Fruit fly (Drosophila melanogaster) whole organism, prepupa: Measurements from ENCODE around the gene CG17258.
A peak's percentile ranks its signal among the peaks of the same experiment; 100 is the strongest.

Experiments
- CG10669 ChIP-seq: fragments of 200-800 bp; sonication (Bioruptor generic); optimal IDR thresholded peaks from 3 replicates; lab custom pipeline; 2018; ENCODE audit warnings: missing biosample characterization, mild to moderate bottlenecking, missing genetic modification characterization, moderate library complexity
- CG11762 ChIP-seq: fragments of 200-800 bp; sonication (Bioruptor generic); optimal IDR thresholded peaks from 3 replicates; lab custom pipeline; 2016; ENCODE audit warnings: missing biosample characterization, missing genetic modification characterization; ENCODE audit not compliant: insufficient read depth
- CG15336 ChIP-seq: fragments of 200-800 bp; sonication (Bioruptor generic); IDR thresholded peaks from 2 replicates; pipeline ENCODE4 v1.3.6; 2022; ENCODE audit warnings: missing biosample characterization, missing genetic modification characterization
- CG16779 ChIP-seq: fragments of 200-800 bp; sonication (Bioruptor generic); optimal IDR thresholded peaks from 3 replicates; lab custom pipeline; 2017; ENCODE audit warnings: missing biosample characterization, mild to moderate bottlenecking, missing genetic modification characterization
- CG3032 ChIP-seq: fragments of 200-800 bp; optimal IDR thresholded peaks from 2 replicates; lab custom pipeline; 2019; ENCODE audit warnings: missing biosample characterization, mild to moderate bottlenecking, missing genetic modification characterization, moderate library complexity
- CG32006 ChIP-seq: fragments of 200-800 bp; sonication (Bioruptor generic); optimal IDR thresholded peaks from 3 replicates; lab custom pipeline; 2017; ENCODE audit warnings: missing biosample characterization, mild to moderate bottlenecking, missing genetic modification characterization
- CG34406 ChIP-seq: fragments of 200-800 bp; sonication (Bioruptor generic); optimal IDR thresholded peaks from 3 replicates; lab custom pipeline; 2016; ENCODE audit warnings: missing biosample characterization, missing genetic modification characterization
- CG3919 ChIP-seq: fragments of 200-800 bp; sonication (Bioruptor generic); optimal IDR thresholded peaks from 3 replicates; lab custom pipeline; 2016; ENCODE audit warnings: missing biosample characterization, missing genetic modification characterization
- CG6163 ChIP-seq: fragments of 200-800 bp; sonication (Bioruptor generic); IDR thresholded peaks from 3 replicates; pipeline ENCODE4 v1.3.6; 2022; ENCODE audit warnings: missing biosample characterization, missing genetic modification characterization
- CG6276 ChIP-seq: fragments of 200-800 bp; sonication (Bioruptor generic); optimal IDR thresholded peaks from 2 replicates; lab custom pipeline; 2017; ENCODE audit warnings: missing biosample characterization, mild to moderate bottlenecking, missing genetic modification characterization
- CG6808 ChIP-seq: fragments of 200-800 bp; sonication (Bioruptor generic); optimal IDR thresholded peaks from 3 replicates; lab custom pipeline; 2017; ENCODE audit warnings: missing biosample characterization, missing genetic modification characterization, mild to moderate bottlenecking, moderate library complexity, missing genetic modification reagents
- CG7368 ChIP-seq: fragments of 200-800 bp; sonication (Bioruptor generic); optimal IDR thresholded peaks from 3 replicates; lab custom pipeline; 2016; ENCODE audit warnings: missing biosample characterization, missing genetic modification characterization
- CG8119 ChIP-seq: fragments of 200-800 bp; sonication (Bioruptor generic); IDR thresholded peaks from 3 replicates; pipeline ENCODE4 v1.3.6; 2022; ENCODE audit warnings: missing biosample characterization, missing genetic modification characterization
- CG8319 ChIP-seq: fragments of 200-800 bp; sonication (Bioruptor generic); optimal IDR thresholded peaks from 3 replicates; lab custom pipeline; 2016; ENCODE audit warnings: missing biosample characterization, missing genetic modification characterization
- CG8632 ChIP-seq: fragments of 200-800 bp; sonication (Bioruptor generic); optimal IDR thresholded peaks from 3 replicates; lab custom pipeline; 2016; ENCODE audit warnings: missing biosample characterization, missing genetic modification characterization
- CG9139 ChIP-seq: fragments of 200-800 bp; sonication (Bioruptor generic); optimal IDR thresholded peaks from 3 replicates; lab custom pipeline; 2017; ENCODE audit warnings: missing biosample characterization, mild to moderate bottlenecking, missing genetic modification characterization
- Eip75B ChIP-seq: fragments of 200-800 bp; sonication (Bioruptor generic); optimal IDR thresholded peaks from 3 replicates; lab custom pipeline; 2016; ENCODE audit warnings: missing biosample characterization, missing genetic modification characterization
- Ets21C ChIP-seq: fragments of 200-800 bp; sonication (Bioruptor generic); optimal IDR thresholded peaks from 3 replicates; lab custom pipeline; 2016; ENCODE audit warnings: missing biosample characterization, missing genetic modification characterization
- Gug ChIP-seq: fragments of 200-800 bp; sonication (Bioruptor generic); IDR thresholded peaks from 2 replicates; pipeline ENCODE4 v1.3.6; 2022; ENCODE audit warnings: missing biosample characterization, missing genetic modification characterization
- Hr4 ChIP-seq: fragments of 200-800 bp; sonication (Bioruptor generic); optimal IDR thresholded peaks from 3 replicates; lab custom pipeline; 2016; ENCODE audit warnings: missing biosample characterization, missing genetic modification characterization
- Lpt ChIP-seq: fragments of 200-800 bp; sonication (Bioruptor generic); optimal IDR thresholded peaks from 3 replicates; lab custom pipeline; 2016; ENCODE audit warnings: missing biosample characterization, missing genetic modification characterization
- Met ChIP-seq: fragments of 200-800 bp; sonication (Bioruptor generic); optimal IDR thresholded peaks from 3 replicates; lab custom pipeline; 2016; ENCODE audit warnings: missing biosample characterization, missing genetic modification characterization
- OdsH ChIP-seq: fragments of 200-800 bp; sonication (Bioruptor generic); optimal IDR thresholded peaks from 3 replicates; lab custom pipeline; 2016; ENCODE audit warnings: missing biosample characterization, missing genetic modification characterization
- Sox14 ChIP-seq: fragments of 200-800 bp; sonication (Bioruptor generic); optimal IDR thresholded peaks from 3 replicates; lab custom pipeline; 2016; ENCODE audit warnings: missing biosample characterization, missing genetic modification characterization
- Sox15 ChIP-seq: fragments of 200-800 bp; sonication (Bioruptor generic); optimal IDR thresholded peaks from 3 replicates; lab custom pipeline; 2016; ENCODE audit warnings: missing biosample characterization, missing genetic modification characterization
- achi ChIP-seq: fragments of 200-800 bp; sonication (Bioruptor generic); optimal IDR thresholded peaks from 3 replicates; lab custom pipeline; 2016; ENCODE audit warnings: missing biosample characterization, missing genetic modification characterization
- acj6 ChIP-seq: fragments of 200-800 bp; sonication (Bioruptor generic); optimal IDR thresholded peaks from 3 replicates; lab custom pipeline; 2016; ENCODE audit warnings: missing biosample characterization, missing genetic modification characterization
- cyc ChIP-seq: fragments of 200-800 bp; sonication (Bioruptor generic); optimal IDR thresholded peaks from 3 replicates; lab custom pipeline; 2016; ENCODE audit warnings: missing biosample characterization, missing genetic modification characterization
- dac ChIP-seq: fragments of 200-800 bp; sonication (Bioruptor generic); optimal IDR thresholded peaks from 2 replicates; lab custom pipeline; 2017; ENCODE audit warnings: missing biosample characterization, mild to moderate bottlenecking, missing genetic modification characterization
- dsx ChIP-seq: fragments of 200-800 bp; optimal IDR thresholded peaks from 3 replicates; lab custom pipeline; 2019; ENCODE audit warnings: missing biosample characterization, mild to moderate bottlenecking, missing genetic modification characterization, moderate library complexity; ENCODE audit not compliant: poor library complexity, severe bottlenecking
- eg ChIP-seq: fragments of 200-800 bp; sonication (Bioruptor generic); IDR thresholded peaks from 3 replicates; pipeline ENCODE4 v1.3.6; 2022; ENCODE audit warnings: missing biosample characterization, missing genetic modification characterization
- fd85E ChIP-seq: fragments of 200-800 bp; sonication (Bioruptor generic); optimal IDR thresholded peaks from 3 replicates; lab custom pipeline; 2016; ENCODE audit warnings: missing biosample characterization, missing genetic modification characterization
- fkh ChIP-seq: fragments of 200-800 bp; sonication (Bioruptor generic); optimal IDR thresholded peaks from 3 replicates; lab custom pipeline; 2017; ENCODE audit warnings: missing biosample characterization, mild to moderate bottlenecking, missing genetic modification characterization, moderate library complexity
- net ChIP-seq: fragments of 200-800 bp; sonication (Bioruptor generic); optimal IDR thresholded peaks from 3 replicates; lab custom pipeline; 2016; ENCODE audit warnings: missing biosample characterization, missing genetic modification characterization
- pdm3 ChIP-seq: fragments of 200-800 bp; sonication (Bioruptor generic); optimal IDR thresholded peaks from 3 replicates; lab custom pipeline; 2016; ENCODE audit warnings: missing biosample characterization, missing genetic modification characterization
- ss ChIP-seq, 2 experiments: fragments of 200-800 bp; sonication (Bioruptor generic); optimal IDR thresholded peaks; 2 replicates in 1 of 2; 3 replicates in 1 of 2; lab custom pipeline; 2017 to 2018; ENCODE audit warnings: mild to moderate bottlenecking in 2 of 2, missing biosample characterization in 2 of 2, missing genetic modification characterization in 2 of 2, moderate library complexity in 1 of 2
- svp ChIP-seq: fragments of 200-800 bp; sonication (Bioruptor generic); peaks from one replicate; lab custom pipeline; 2016; ENCODE audit warnings: missing biosample characterization, missing genetic modification characterization
- topi ChIP-seq: fragments of 200-800 bp; sonication (Bioruptor generic); optimal IDR thresholded peaks from 3 replicates; lab custom pipeline; 2016; ENCODE audit warnings: missing biosample characterization, missing genetic modification characterization
- vri ChIP-seq: fragments of 200-800 bp; sonication (Bioruptor generic); optimal IDR thresholded peaks from 3 replicates; lab custom pipeline; 2016; ENCODE audit warnings: missing biosample characterization, mild to moderate bottlenecking, missing genetic modification characterization

CG17258 gene

dm6 chr2L:3034969-3035368, at the start of gene CG17258:
TSS of gene CG17258 (minus strand) at chr2L:3035348.
- TF ChIP-seq topi (GFP tag; lab: Kevin White, UChicago) (no peak), CG8319 (GFP tag; lab: Kevin White, UChicago) (no peak), Ets21C (GFP tag; lab: Kevin White, UChicago) (no peak), CG6276 (GFP tag; lab: Kevin White, UChicago) (no peak), vri (GFP tag; lab: Kevin White, UChicago) (no peak), CG6808 (GFP tag; lab: Kevin White, UChicago) (no peak), fkh (GFP tag; lab: Kevin White, UChicago) (no peak), CG10669 (GFP tag; lab: Kevin White, UChicago) (no peak), Sox14 (GFP tag; lab: Kevin White, UChicago) (no peak), CG3919 (GFP tag; lab: Kevin White, UChicago) (no peak), net (no peak), CG32006 (GFP tag; lab: Kevin White, UChicago) (no peak), fd85E (GFP tag; lab: Kevin White, UChicago) (no peak), CG34406 (GFP tag; lab: Kevin White, UChicago) (no peak), eg (no peak), CG3032 (tag; lab: Kevin White, UChicago) (no peak), acj6 (GFP tag; lab: Kevin White, UChicago) (no peak), cyc (no peak)

- no peak for TF ChIP-seq OdsH
- TF ChIP-seq achi (GFP tag; lab: Kevin White, UChicago), result no peak
- no peak for TF ChIP-seq dac
- TF ChIP-seq CG32006 (GFP tag; lab: Kevin White, UChicago), result peak; percentile 34
- TF ChIP-seq CG3032 (tag; lab: Kevin White, UChicago), result no peak
- no peak for TF ChIP-seq CG8632 (GFP tag; lab: Kevin White, UChicago)
- TF ChIP-seq CG11762 (GFP tag; lab: Kevin White, UChicago), result no peak
- TF ChIP-seq Hr4 (GFP tag; lab: Kevin White, UChicago), result peak; percentile 41
- no peak for TF ChIP-seq Gug (GFP tag; lab: Robert Waterston, UW)
- no peak for TF ChIP-seq topi (GFP tag; lab: Kevin White, UChicago)
- no peak for TF ChIP-seq svp
- TF ChIP-seq eg, result peak; percentile 29; the same call in 1 of the 3 replicates
- TF ChIP-seq CG6276 (GFP tag; lab: Kevin White, UChicago), result no peak
- no peak for TF ChIP-seq fd85E (GFP tag; lab: Kevin White, UChicago)
- TF ChIP-seq CG3919 (GFP tag; lab: Kevin White, UChicago), result no peak
- no peak for TF ChIP-seq Eip75B
- TF ChIP-seq CG6163 (GFP tag; lab: Robert Waterston, UW), result peak; percentile 44; the same call in 1 of the 3 replicates
- TF ChIP-seq CG15336 (GFP tag; lab: Robert Waterston, UW), result no peak
- no peak for TF ChIP-seq CG7368 (GFP tag; lab: Kevin White, UChicago)
- no peak for TF ChIP-seq CG16779
- TF ChIP-seq Met (GFP tag; lab: Kevin White, UChicago), result no peak
- no peak for TF ChIP-seq CG34406 (GFP tag; lab: Kevin White, UChicago)
- peak; percentile 24; the same call in 1 of the 3 replicates for TF ChIP-seq CG8119 (GFP tag; lab: Robert Waterston, UW)
Observed at dm6 chr2L:3083510-3083909, 48.4 kb upstream of the CG17258 start.

- TF ChIP-seq CG9139 (GFP tag; lab: Kevin White, UChicago), result no peak
- TF ChIP-seq Sox15, result no peak
- TF ChIP-seq net, result no peak
- no peak for TF ChIP-seq ss (GFP tag; optimal IDR thresholded peaks at IDR 0.05; lab: Kevin White, UChicago)
- no peak for TF ChIP-seq topi (GFP tag; lab: Kevin White, UChicago)
- TF ChIP-seq Lpt (GFP tag; lab: Kevin White, UChicago), result no peak
- no peak for TF ChIP-seq pdm3 (GFP tag; lab: Kevin White, UChicago)
- TF ChIP-seq achi (GFP tag; lab: Kevin White, UChicago), result no peak
- TF ChIP-seq dsx, result no peak
- no peak for TF ChIP-seq CG6808 (GFP tag; lab: Kevin White, UChicago)
Observed at dm6 chr2L:3082895-3083294, 47.7 kb upstream of the CG17258 start.
